Fruit fly (Drosophila melanogaster) whole organism, prepupa: Measurements from ENCODE around the gene hoe2.

ENCODE experiments used
- CG10669 ChIP-seq: fragments of 200-800 bp; sonication (Bioruptor generic); optimal IDR thresholded peaks from 3 replicates; lab custom pipeline; 2018; ENCODE audit warnings: missing biosample characterization, mild to moderate bottlenecking, missing genetic modification characterization, moderate library complexity
- CG1621 ChIP-seq: fragments of 200-800 bp; sonication (Bioruptor generic); optimal IDR thresholded peaks from 3 replicates; lab custom pipeline; 2018; ENCODE audit warnings: missing biosample characterization, mild to moderate bottlenecking, missing genetic modification characterization
- OdsH ChIP-seq: fragments of 200-800 bp; sonication (Bioruptor generic); optimal IDR thresholded peaks from 3 replicates; lab custom pipeline; 2016; ENCODE audit warnings: missing biosample characterization, missing genetic modification characterization
- dac ChIP-seq: fragments of 200-800 bp; sonication (Bioruptor generic); optimal IDR thresholded peaks from 2 replicates; lab custom pipeline; 2017; ENCODE audit warnings: missing biosample characterization, mild to moderate bottlenecking, missing genetic modification characterization
- eg ChIP-seq: fragments of 200-800 bp; sonication (Bioruptor generic); IDR thresholded peaks from 3 replicates; pipeline ENCODE4 v1.3.6; 2022; ENCODE audit warnings: missing biosample characterization, missing genetic modification characterization

hoe2 gene

DNA sequence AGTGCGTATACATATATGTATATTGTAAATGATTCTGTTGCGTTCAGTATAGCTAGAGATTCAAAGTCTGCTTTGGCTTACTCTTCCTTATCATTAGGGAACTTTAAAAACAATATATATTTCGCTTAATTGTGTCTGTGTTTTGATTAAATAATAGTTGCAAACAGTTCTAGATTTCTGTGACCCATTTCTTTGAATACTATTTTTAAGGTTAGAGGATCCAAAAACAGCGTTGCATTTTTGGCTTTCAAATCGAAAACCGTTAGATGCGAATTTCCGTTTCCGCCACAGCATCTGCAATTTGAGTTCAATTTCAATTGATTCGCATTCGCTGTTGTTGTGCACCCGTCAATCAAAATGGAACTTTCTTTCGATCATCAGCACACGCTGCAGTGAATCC lies 50.1 kb downstream of the hoe2 start (continued):
- TF ChIP-seq CG10669 = peak; percentile 23
- TF ChIP-seq OdsH (GFP tag; lab: Kevin White, UChicago) = peak; percentile 19
- TF ChIP-seq eg (GFP tag; lab: Robert Waterston, UW) = peak; percentile 53; the same call in 2 of the 3 replicates
- TF ChIP-seq CG1621 (tag; lab: Kevin White, UChicago) = no peak
- TF ChIP-seq dac (GFP tag; lab: Kevin White, UChicago) = no peak
